Worm (Caenorhabditis elegans): ENCODE results near the gene M163.8.
A peak's percentile ranks its signal among the peaks of the same experiment; 100 is the strongest.

M163.8 gene

DNA sequence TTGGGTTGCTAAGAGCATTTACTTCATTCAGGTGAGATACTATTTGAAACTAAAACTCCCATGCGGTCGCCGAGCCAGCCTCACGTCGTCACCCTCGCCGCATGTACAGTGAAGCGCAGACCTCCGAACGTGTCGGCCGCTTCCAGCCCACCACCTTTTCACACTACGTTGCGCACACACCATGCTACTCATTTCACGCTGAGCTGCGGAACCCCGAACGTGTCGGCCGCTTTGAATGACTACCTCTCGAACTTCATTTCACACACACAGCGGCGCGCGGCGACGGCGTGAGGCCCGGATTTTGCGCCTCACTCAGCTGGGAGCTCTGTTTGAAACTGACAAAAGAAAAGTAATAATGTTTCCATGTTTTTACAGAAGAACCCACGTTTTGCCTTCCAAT, 3.3 kb upstream of the M163.8 start:
- TF ChIP-seq sem-2 (GFP tag; optimal IDR thresholded peaks at IDR 0.05) (no peak), hlh-1 (tag; optimal IDR thresholded peaks at IDR 0.05) (no peak), flh-1 (GFP tag; optimal IDR thresholded peaks at IDR 0.05) (no peak), elt-3 (tag; optimal IDR thresholded peaks at IDR 0.05) (no peak), drap-1 (GFP tag; optimal IDR thresholded peaks at IDR 0.05) (no peak), ceh-39 (tag; optimal IDR thresholded peaks at IDR 0.05) (no peak), ceh-83 (GFP tag; optimal IDR thresholded peaks at IDR 0.05) (no peak), lsy-2 (tag; optimal IDR thresholded peaks at IDR 0.05) (no peak), elt-1 (tag; optimal IDR thresholded peaks at IDR 0.05; ENCODE audit: borderline replicate concordance, insufficient read depth) (no peak), unc-39 (tag; optimal IDR thresholded peaks at IDR 0.05) (no peak), cnd-1 (tag; optimal IDR thresholded peaks at IDR 0.05) (no peak), sptf-1 (tag; optimal IDR thresholded peaks at IDR 0.05) (no peak), ham-2 (GFP tag; optimal IDR thresholded peaks at IDR 0.05) (no peak), ces-1 (GFP tag; optimal IDR thresholded peaks at IDR 0.05) (no peak), ceh-43 (GFP tag; optimal IDR thresholded peaks at IDR 0.05) (no peak), nhr-76 (tag; optimal IDR thresholded peaks at IDR 0.05) (no peak), M03D4.4 (tag; optimal IDR thresholded peaks at IDR 0.05) (no peak), pha-4 (tag; optimal IDR thresholded peaks at IDR 0.05) (no peak), unc-120 (tag; optimal IDR thresholded peaks at IDR 0.05; ENCODE audit: poor library complexity, severe bottlenecking) (no peak)

DNA sequence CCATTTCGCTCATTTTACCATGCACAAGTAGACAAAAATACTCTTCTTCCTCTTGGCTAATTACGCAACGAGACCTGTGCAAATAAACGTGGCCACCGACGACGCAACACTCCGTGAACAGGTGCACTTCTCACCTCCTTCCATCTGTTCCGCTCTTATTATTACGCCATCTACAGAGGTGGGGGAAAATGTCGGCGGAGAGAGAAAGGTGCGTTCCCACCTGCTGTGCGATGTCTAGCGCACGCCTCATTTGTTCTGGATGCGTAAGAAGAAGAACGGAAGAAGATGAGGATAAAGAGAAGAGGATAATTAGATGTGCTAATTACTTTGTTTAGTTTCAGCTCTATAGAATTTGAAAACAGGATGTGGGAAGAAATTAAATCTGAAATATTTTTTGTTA, 1.6 kb downstream of the M163.8 start:
- no peak for TF ChIP-seq pha-4 (tag; optimal IDR thresholded peaks at IDR 0.05)
- peak; percentile 92 for TF ChIP-seq nhr-2 (tag; optimal IDR thresholded peaks at IDR 0.05)
- no peak for TF ChIP-seq ceh-83 (GFP tag; optimal IDR thresholded peaks at IDR 0.05)
- TF ChIP-seq sptf-1 (tag; optimal IDR thresholded peaks at IDR 0.05): no peak
- TF ChIP-seq lsy-2 (tag; optimal IDR thresholded peaks at IDR 0.05): no peak
- peak; percentile 58 for TF ChIP-seq ceh-39 (tag; optimal IDR thresholded peaks at IDR 0.05)
- TF ChIP-seq ces-1 (GFP tag; optimal IDR thresholded peaks at IDR 0.05): no peak
- no peak for TF ChIP-seq unc-39 (tag; optimal IDR thresholded peaks at IDR 0.05)
- no peak for TF ChIP-seq nhr-12 (tag; optimal IDR thresholded peaks at IDR 0.05)
- TF ChIP-seq ztf-11 (tag; optimal IDR thresholded peaks at IDR 0.05): peak; percentile 26
- peak; percentile 67 for TF ChIP-seq mls-2 (tag; optimal IDR thresholded peaks at IDR 0.05)
- peak; percentile 82 for TF ChIP-seq hlh-1 (tag; optimal IDR thresholded peaks at IDR 0.05)
- no peak for TF ChIP-seq blmp-1 (tag; optimal IDR thresholded peaks at IDR 0.05)
- TF ChIP-seq lin-32 (GFP tag; optimal IDR thresholded peaks at IDR 0.05): peak; percentile 90
- no peak for TF ChIP-seq lin-13 (tag; optimal IDR thresholded peaks at IDR 0.05)
- TF ChIP-seq mep-1 (tag; optimal IDR thresholded peaks at IDR 0.05): peak; percentile 43
- TF ChIP-seq unc-62 (GFP tag; optimal IDR thresholded peaks at IDR 0.05): peak; percentile 41
- TF ChIP-seq ham-2 (GFP tag; optimal IDR thresholded peaks at IDR 0.05): no peak
- peak; percentile 80 for TF ChIP-seq ceh-43 (GFP tag; optimal IDR thresholded peaks at IDR 0.05)
- TF ChIP-seq unc-120 (tag; optimal IDR thresholded peaks at IDR 0.05; ENCODE audit: poor library complexity, severe bottlenecking): no peak
- TF ChIP-seq snpc-4 (tag; optimal IDR thresholded peaks at IDR 0.05): no peak
- no peak for TF ChIP-seq bed-3 (GFP tag; optimal IDR thresholded peaks at IDR 0.05)
- no peak for TF ChIP-seq sem-2 (GFP tag; optimal IDR thresholded peaks at IDR 0.05)
- TF ChIP-seq drap-1 (GFP tag; optimal IDR thresholded peaks at IDR 0.05): no peak
- TF ChIP-seq nhr-237 (tag; optimal IDR thresholded peaks at IDR 0.05): no peak
- no peak for TF ChIP-seq nhr-76 (tag; optimal IDR thresholded peaks at IDR 0.05)
- no peak for TF ChIP-seq M03D4.4 (tag; optimal IDR thresholded peaks at IDR 0.05)
- no peak for TF ChIP-seq mab-5 (tag; optimal IDR thresholded peaks at IDR 0.05)
- peak; percentile 97 for TF ChIP-seq cnd-1 (tag; optimal IDR thresholded peaks at IDR 0.05)
- TF ChIP-seq elt-3 (tag; optimal IDR thresholded peaks at IDR 0.05): no peak
- no peak for TF ChIP-seq flh-1 (GFP tag; optimal IDR thresholded peaks at IDR 0.05)
- peak; percentile 97 for TF ChIP-seq zip-8 (tag; optimal IDR thresholded peaks at IDR 0.05)

DNA sequence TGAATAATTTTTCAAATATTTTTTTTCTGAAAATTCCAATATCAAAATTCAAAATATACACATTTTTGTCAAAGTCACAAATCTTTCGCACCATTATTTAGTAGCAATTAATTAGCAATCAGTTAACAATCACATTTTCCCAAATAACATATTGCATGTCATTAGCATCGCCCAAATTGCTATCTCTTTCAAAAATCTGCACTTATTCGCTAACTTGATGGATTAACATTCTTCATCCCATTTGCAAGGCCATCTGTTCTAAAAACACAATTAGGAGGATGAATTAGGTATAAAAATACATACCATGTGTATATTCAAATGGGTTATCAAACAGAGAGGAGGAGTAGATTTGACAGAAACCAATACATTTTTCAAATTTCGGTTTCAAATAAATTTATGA, 2.4 kb downstream of the M163.8 start:
- TF ChIP-seq unc-62 (GFP tag; optimal IDR thresholded peaks at IDR 0.05) (peak; percentile 28), mep-1 (tag; optimal IDR thresholded peaks at IDR 0.05) (no peak), elt-1 (tag; optimal IDR thresholded peaks at IDR 0.05; ENCODE audit: borderline replicate concordance, insufficient read depth) (peak; percentile 40), sptf-1 (tag; optimal IDR thresholded peaks at IDR 0.05) (no peak), nhr-2 (tag; optimal IDR thresholded peaks at IDR 0.05) (no peak), lin-32 (GFP tag; optimal IDR thresholded peaks at IDR 0.05) (no peak), ceh-43 (GFP tag; optimal IDR thresholded peaks at IDR 0.05) (no peak), tbx-8 (GFP tag; optimal IDR thresholded peaks at IDR 0.05) (no peak), cnd-1 (tag; optimal IDR thresholded peaks at IDR 0.05) (peak; percentile 74), nhr-237 (tag; optimal IDR thresholded peaks at IDR 0.05) (no peak), ceh-39 (tag; optimal IDR thresholded peaks at IDR 0.05) (no peak), snpc-4 (tag; optimal IDR thresholded peaks at IDR 0.05) (no peak), ceh-83 (GFP tag; optimal IDR thresholded peaks at IDR 0.05) (no peak), nhr-12 (tag; optimal IDR thresholded peaks at IDR 0.05) (no peak), nhr-28 (tag; optimal IDR thresholded peaks at IDR 0.05) (no peak), ces-1 (GFP tag; optimal IDR thresholded peaks at IDR 0.05) (peak; percentile 94), blmp-1 (tag; optimal IDR thresholded peaks at IDR 0.05) (no peak), bed-3 (GFP tag; optimal IDR thresholded peaks at IDR 0.05) (no peak), mls-2 (tag; optimal IDR thresholded peaks at IDR 0.05) (peak; percentile 26), mab-5 (tag; optimal IDR thresholded peaks at IDR 0.05) (peak; percentile 13)

Measured in whole organism, mixed stage, embryonic.